Fruit fly (Drosophila melanogaster): ENCODE results near the gene Nup205.
A peak's percentile ranks its signal among the peaks of the same experiment; 100 is the strongest.

Nup205 gene

dm6 chrX:19848342-19848793 lies 3.6 kb upstream of the Nup205 start (continued):
- peak; percentile 9 for TF ChIP-seq Fer2 (tag; optimal IDR thresholded peaks at IDR 0.05)
- TF ChIP-seq Lhr (GFP tag; optimal IDR thresholded peaks at IDR 0.05): peak; percentile 48
- peak; percentile 41 for TF ChIP-seq ftz-f1 (GFP tag; optimal IDR thresholded peaks at IDR 0.05)
- peak; percentile 11 for TF ChIP-seq emc (GFP tag; optimal IDR thresholded peaks at IDR 0.05)
- TF ChIP-seq amos (GFP tag; IDR thresholded peaks at IDR 0.05; ENCODE audit: partially characterized antibody): peak; percentile 63
- peak; percentile 51 for TF ChIP-seq Rx (GFP tag; IDR thresholded peaks at IDR 0.05)
- TF ChIP-seq bowl (GFP tag; IDR thresholded peaks at IDR 0.05): no peak; the same call in 1 of the 2 replicates
- peak; percentile 38 for TF ChIP-seq CG1233 (GFP tag; optimal IDR thresholded peaks at IDR 0.05)
- peak; percentile 0 for TF ChIP-seq CG33557 (GFP tag; optimal IDR thresholded peaks at IDR 0.05)
- TF ChIP-seq bcd (GFP tag; optimal IDR thresholded peaks at IDR 0.05): peak; percentile 69
- TF ChIP-seq her (GFP tag; optimal IDR thresholded peaks at IDR 0.05): peak; percentile 84
- peak; percentile 53 for TF ChIP-seq dmrt11E (tag; optimal IDR thresholded peaks at IDR 0.05)
- no peak for TF ChIP-seq CG7963 (GFP tag; IDR thresholded peaks at IDR 0.05; ENCODE audit: partially characterized antibody)
- peak; percentile 53 for TF ChIP-seq nom (GFP tag; optimal IDR thresholded peaks at IDR 0.05)
- peak; percentile 81 for TF ChIP-seq Hsf (GFP tag; optimal IDR thresholded peaks at IDR 0.05)
- TF ChIP-seq CkIIα-i1 (GFP tag; IDR thresholded peaks at IDR 0.05): no peak
- TF ChIP-seq Sry-δ (GFP tag; optimal IDR thresholded peaks at IDR 0.05): peak; percentile 38
- peak; percentile 63 for TF ChIP-seq org-1 (GFP tag; optimal IDR thresholded peaks at IDR 0.05)
- TF ChIP-seq CG4617 (GFP tag; optimal IDR thresholded peaks at IDR 0.05; ENCODE audit: borderline replicate concordance): no peak
- peak; percentile 38 for TF ChIP-seq sd (tag; optimal IDR thresholded peaks at IDR 0.05)
- TF ChIP-seq ham (GFP tag; IDR thresholded peaks at IDR 0.05): no peak
- TF ChIP-seq chinmo (GFP tag; IDR thresholded peaks at IDR 0.05; ENCODE audit: partially characterized antibody): peak; percentile 96
- no peak for TF ChIP-seq z (GFP tag; IDR thresholded peaks at IDR 0.05)
- 0 out of 3 replicates have a peak, but pooled peaks have one; percentile 44 for TF ChIP-seq CG2889 (GFP tag; IDR thresholded peaks at IDR 0.05)
- peak; percentile 97 for TF ChIP-seq Med (GFP tag)
- peak; percentile 91 for TF ChIP-seq CG12769 (tag; optimal IDR thresholded peaks at IDR 0.05)
- TF ChIP-seq insv (GFP tag; optimal IDR thresholded peaks at IDR 0.05): peak in 1 of 2 experiments; percentile 38
- peak; percentile 99 for TF ChIP-seq CG5180 (GFP tag; optimal IDR thresholded peaks at IDR 0.05)
- TF ChIP-seq CG6175 (GFP tag; IDR thresholded peaks at IDR 0.05): peak; percentile 66
- no peak for TF ChIP-seq nerfin-2 (GFP tag; IDR thresholded peaks at IDR 0.05; ENCODE audit: partially characterized antibody)
- TF ChIP-seq btn (GFP tag; optimal IDR thresholded peaks at IDR 0.05): peak; percentile 57
- TF ChIP-seq p53 (GFP tag; optimal IDR thresholded peaks at IDR 0.05): peak; percentile 63
- peak; percentile 65 for TF ChIP-seq grau (tag; optimal IDR thresholded peaks at IDR 0.05)
- TF ChIP-seq Kr (GFP tag; optimal IDR thresholded peaks at IDR 0.05): no peak
- peak; percentile 32 for TF ChIP-seq sima (GFP tag; optimal IDR thresholded peaks at IDR 0.05)
- TF ChIP-seq sob (GFP tag; IDR thresholded peaks at IDR 0.05): peak; percentile 65
- peak; percentile 84 for TF ChIP-seq Dbx (GFP tag; IDR thresholded peaks at IDR 0.05)
- no peak for TF ChIP-seq B-H2 (GFP tag; optimal IDR thresholded peaks at IDR 0.05)
- peak; percentile 65 for TF ChIP-seq E2f2 (GFP tag; IDR thresholded peaks at IDR 0.05)
- TF ChIP-seq ATbp (GFP tag; optimal IDR thresholded peaks at IDR 0.05): peak; percentile 62
- peak; percentile 57; the same call in 1 of the 2 replicates for TF ChIP-seq dati (GFP tag; IDR thresholded peaks at IDR 0.05)
- TF ChIP-seq CG42726 (GFP tag; IDR thresholded peaks at IDR 0.05; ENCODE audit: partially characterized antibody): 0 out of 2 replicates have a peak, but pooled peaks have one; percentile 50
- TF ChIP-seq psq (GFP tag; optimal IDR thresholded peaks at IDR 0.05): peak; percentile 2
- TF ChIP-seq Bgb (GFP tag; IDR thresholded peaks at IDR 0.05; ENCODE audit: partially characterized antibody): peak; percentile 63
- peak; percentile 98 for TF ChIP-seq stwl (tag; optimal IDR thresholded peaks at IDR 0.05)
- TF ChIP-seq pho (GFP tag; optimal IDR thresholded peaks at IDR 0.05): peak; percentile 67
- TF ChIP-seq CoRest (tag; optimal IDR thresholded peaks at IDR 0.05): peak; percentile 52
- peak; percentile 61 for TF ChIP-seq tio (GFP tag; optimal IDR thresholded peaks at IDR 0.05)
- peak; percentile 51 for TF ChIP-seq caup (GFP tag; optimal IDR thresholded peaks at IDR 0.05; ENCODE audit: severe bottlenecking)
- TF ChIP-seq NFAT (GFP tag; IDR thresholded peaks at IDR 0.05): peak; percentile 70

Measured in whole organism, embryonic.